Worm (Caenorhabditis elegans) whole organism, mixed stage, embryonic: ENCODE data around the gene ZK899.1.

Experiments used
- ces-1 ChIP-seq: fragments of 150-350 bp; optimal IDR thresholded peaks from 2 replicates; lab custom pipeline; 2014; ENCODE audit warnings: missing biosample characterization, missing genetic modification reagents, missing genetic modification characterization
- nhr-12 ChIP-seq: fragments of 150-350 bp; optimal IDR thresholded peaks from 2 replicates; lab custom pipeline; 2014; ENCODE audit warnings: missing biosample characterization, missing genetic modification characterization
- nhr-28 ChIP-seq: fragments of 150-350 bp; optimal IDR thresholded peaks from 2 replicates; lab custom pipeline; 2014; ENCODE audit warnings: missing biosample characterization, missing genetic modification characterization
- pha-4 ChIP-seq: fragments of 150-350 bp; optimal IDR thresholded peaks from 2 replicates; lab custom pipeline; 2018; ENCODE audit warnings: missing biosample characterization, missing genetic modification reagents, missing genetic modification characterization
- snpc-4 ChIP-seq: fragments of 150-350 bp; optimal IDR thresholded peaks from 2 replicates; lab custom pipeline; 2014; ENCODE audit warnings: missing biosample characterization, missing genetic modification characterization
- unc-39 ChIP-seq: fragments of 150-350 bp; optimal IDR thresholded peaks from 2 replicates; lab custom pipeline; 2014; ENCODE audit warnings: missing biosample characterization, missing genetic modification characterization

- TF ChIP-seq pha-4 (tag; lab: Kevin White, UChicago) (no peak), nhr-12 (tag; lab: Kevin White, UChicago) (no peak), ces-1 (GFP tag; lab: Kevin White, UChicago) (no peak), nhr-28 (tag; lab: Kevin White, UChicago) (no peak), unc-39 (tag; lab: Kevin White, UChicago) (no peak), snpc-4 (tag; lab: Kevin White, UChicago) (no peak)
These were observed 10.1 kb downstream of the ZK899.1 start for ce11 chrX:9456579-9456978.
